Worm (Caenorhabditis elegans): ENCODE results near the gene osm-12.

osm-12 gene

ce11 chrIII:12195991-12196390 is 6.3 kb downstream of the osm-12 start:
- TF ChIP-seq nhr-85 (tag): no peak
- TF ChIP-seq hpl-2 (GFP tag; optimal IDR thresholded peaks at IDR 0.05): no peak
- TF ChIP-seq mdl-1 (tag; optimal IDR thresholded peaks at IDR 0.05): no peak
- no peak for TF ChIP-seq ztf-4 (tag; optimal IDR thresholded peaks at IDR 0.05)
- TF ChIP-seq elt-3 (tag; optimal IDR thresholded peaks at IDR 0.05): no peak
- no peak for TF ChIP-seq efl-1 (optimal IDR thresholded peaks at IDR 0.05)
- TF ChIP-seq efl-1 (GFP tag; optimal IDR thresholded peaks at IDR 0.05 in 1 of 2): no peak
- TF ChIP-seq ceh-88 (GFP tag; IDR thresholded peaks at IDR 0.05): no peak
- TF ChIP-seq fkh-8 (tag; optimal IDR thresholded peaks at IDR 0.05): no peak

- TF ChIP-seq mef-2 (tag; optimal IDR thresholded peaks at IDR 0.05) (no peak), hpl-2 (GFP tag; optimal IDR thresholded peaks at IDR 0.05) (no peak), sox-4 (tag; optimal IDR thresholded peaks at IDR 0.05) (no peak), efl-1 (optimal IDR thresholded peaks at IDR 0.05) (no peak), efl-1 (GFP tag; optimal IDR thresholded peaks at IDR 0.05 in 1 of 2) (no peak), C04F5.9 (tag; optimal IDR thresholded peaks at IDR 0.05) (no peak), Y116A8C.19 (tag; optimal IDR thresholded peaks at IDR 0.05; ENCODE audit: borderline replicate concordance) (no peak), nhr-90 (tag; optimal IDR thresholded peaks at IDR 0.05; ENCODE audit: poor library complexity) (no peak), nhr-12 (tag; optimal IDR thresholded peaks at IDR 0.05) (no peak), ets-5 (GFP tag; IDR thresholded peaks at IDR 0.05) (no peak), lsy-2 (tag; optimal IDR thresholded peaks at IDR 0.05) (no peak), unc-98 (GFP tag; IDR thresholded peaks at IDR 0.05) (no peak), nhr-84 (tag; optimal IDR thresholded peaks at IDR 0.05) (no peak)
Measured at ce11 chrIII:12194190-12194589, 8.1 kb downstream of the osm-12 start, which contains the start of gene Y75B8A.44. Y75B8A.44 (plus strand) TSS chrIII:12194490.

ce11 chrIII:12188236-12188635 is 14.1 kb downstream of the osm-12 start:
- TF ChIP-seq lin-13 (GFP tag; optimal IDR thresholded peaks at IDR 0.05) (no peak), efl-1 (optimal IDR thresholded peaks at IDR 0.05) (no peak), efl-1 (GFP tag; optimal IDR thresholded peaks at IDR 0.05 in 1 of 2) (peak in 1 of 2 experiments; percentile 62), elt-2 (tag; optimal IDR thresholded peaks at IDR 0.05) (peak; percentile 3)

- TF ChIP-seq mdl-1 (tag; optimal IDR thresholded peaks at IDR 0.05): no peak
- no peak for TF ChIP-seq pax-3 (tag; optimal IDR thresholded peaks at IDR 0.05)
- no peak for TF ChIP-seq hlh-17 (GFP tag; optimal IDR thresholded peaks at IDR 0.05; ENCODE audit: borderline replicate concordance)
- TF ChIP-seq mef-2 (tag; optimal IDR thresholded peaks at IDR 0.05): no peak
- no peak for TF ChIP-seq C16A3.4 (tag; optimal IDR thresholded peaks at IDR 0.05)
- no peak for TF ChIP-seq fkh-8 (tag; optimal IDR thresholded peaks at IDR 0.05)
- no peak for TF ChIP-seq nhr-71 (tag; optimal IDR thresholded peaks at IDR 0.05)
- no peak for TF ChIP-seq dsc-1 (tag; optimal IDR thresholded peaks at IDR 0.05)
- TF ChIP-seq swsn-7 (tag; optimal IDR thresholded peaks at IDR 0.05): no peak
- TF ChIP-seq pag-3 (tag; optimal IDR thresholded peaks at IDR 0.05; ENCODE audit: borderline replicate concordance, insufficient read depth): no peak
Measured at ce11 chrIII:12186111-12186510, 16.2 kb downstream of the osm-12 start, which contains the start of gene lury-1. lury-1 (plus strand) TSS chrIII:12186411.

ce11 chrIII:12182919-12183318 is 19.4 kb downstream of the osm-12 start, which contains the start of gene Y75B8A.10:
Y75B8A.10 (minus strand) TSS chrIII:12183019.
- TF ChIP-seq lin-39 (tag; optimal IDR thresholded peaks at IDR 0.05) (no peak), hlh-4 (tag; optimal IDR thresholded peaks at IDR 0.05) (no peak), blmp-1 (tag; optimal IDR thresholded peaks at IDR 0.05) (no peak), alr-1 (tag; optimal IDR thresholded peaks at IDR 0.05; ENCODE audit: borderline replicate concordance) (no peak), swsn-7 (tag; optimal IDR thresholded peaks at IDR 0.05) (no peak), C16A3.4 (tag; optimal IDR thresholded peaks at IDR 0.05) (no peak), F16B12.6 (tag; optimal IDR thresholded peaks at IDR 0.05) (no peak), aly-2 (tag; optimal IDR thresholded peaks at IDR 0.05) (no peak), snpc-4 (tag; optimal IDR thresholded peaks at IDR 0.05) (no peak), nhr-71 (tag; optimal IDR thresholded peaks at IDR 0.05) (no peak), vab-15 (tag; optimal IDR thresholded peaks at IDR 0.05) (no peak), ceh-63 (GFP tag; optimal IDR thresholded peaks at IDR 0.05) (no peak), jun-1 (tag; optimal IDR thresholded peaks at IDR 0.05) (no peak), ceh-82 (tag; optimal IDR thresholded peaks at IDR 0.05) (no peak), sptf-1 (tag; optimal IDR thresholded peaks at IDR 0.05) (no peak), nhr-11 (tag; optimal IDR thresholded peaks at IDR 0.05) (no peak)
